ENCODE assay signal across 1 fruit fly cellular context in genomic region chr2L:18319577-18320316, dm6.
TF ChIP-seq lines count a peak whose summit lies in the region.

TSS of gene Fas3 (plus strand) at chr2L:18320102.

TF ChIP-seq in whole organism, embryonic, 481 proteins besides CTCF, POLR2A, EP300 and RAD21 (continued from another document and continues in another):
- TF ChIP-seq CrebB (tag; optimal IDR thresholded peaks at IDR 0.05; lab: Kevin White, UChicago) (peak; percentile 26), trem (tag; optimal IDR thresholded peaks at IDR 0.05; lab: Kevin White, UChicago) (no peak), chif (GFP tag; optimal IDR thresholded peaks at IDR 0.05; lab: Kevin White, UChicago) (no peak), sima (GFP tag; optimal IDR thresholded peaks at IDR 0.05; lab: Kevin White, UChicago) (no peak), fd3F (GFP tag; optimal IDR thresholded peaks at IDR 0.05; lab: Kevin White, UChicago) (no peak), Optix (GFP tag; IDR thresholded peaks at IDR 0.05; lab: Robert Waterston, UW) (no peak), Poxn (GFP tag; IDR thresholded peaks at IDR 0.05; lab: Robert Waterston, UW) (no peak), pb (GFP tag; optimal IDR thresholded peaks at IDR 0.05; lab: Kevin White, UChicago) (peak; percentile 59), Gug (GFP tag; IDR thresholded peaks at IDR 0.05; lab: Robert Waterston, UW) (no peak), sim (GFP tag; IDR thresholded peaks at IDR 0.05; lab: Robert Waterston, UW) (no peak), Fer1 (GFP tag; optimal IDR thresholded peaks at IDR 0.05; lab: Kevin White, UChicago) (peak; percentile 64), CG7357 (GFP tag; IDR thresholded peaks at IDR 0.05; lab: Robert Waterston, UW) (no peak), CG1529 (GFP tag; optimal IDR thresholded peaks at IDR 0.05; lab: Kevin White, UChicago) (peak; percentile 11), toy (GFP tag; IDR thresholded peaks at IDR 0.05; lab: Robert Waterston, UW) (no peak), CG12769 (tag; optimal IDR thresholded peaks at IDR 0.05; lab: Kevin White, UChicago) (peak; percentile 82), CG7963 (GFP tag; IDR thresholded peaks at IDR 0.05; lab: Robert Waterston, UW; ENCODE audit: partially characterized antibody) (no peak), lbe (GFP tag; optimal IDR thresholded peaks at IDR 0.05; lab: Kevin White, UChicago) (no peak), Atf-2 (GFP tag; optimal IDR thresholded peaks at IDR 0.05; lab: Kevin White, UChicago) (no peak), Ssrp (tag; optimal IDR thresholded peaks at IDR 0.05; lab: Kevin White, UChicago) (peak; percentile 1), mld (GFP tag; IDR thresholded peaks at IDR 0.05; lab: Robert Waterston, UW; ENCODE audit: partially characterized antibody) (no peak), fu2 (GFP tag; optimal IDR thresholded peaks at IDR 0.05; lab: Kevin White, UChicago) (no peak), Hey (tag; optimal IDR thresholded peaks at IDR 0.05; lab: Kevin White, UChicago) (no peak), row (GFP tag; IDR thresholded peaks at IDR 0.05; lab: Robert Waterston, UW) (no peak; the same call in 2 of the 3 replicates), PHDP (tag; optimal IDR thresholded peaks at IDR 0.05; lab: Kevin White, UChicago) (peak; percentile 35), Mad (GFP tag; optimal IDR thresholded peaks at IDR 0.05; lab: Kevin White, UChicago) (no peak), CG33557 (GFP tag; optimal IDR thresholded peaks at IDR 0.05; lab: Kevin White, UChicago) (peak; percentile 8), jigr1 (GFP tag; IDR thresholded peaks at IDR 0.05; lab: Robert Waterston, UW) (no peak), Dref (GFP tag; IDR thresholded peaks at IDR 0.05; lab: Robert Waterston, UW) (no peak), so (GFP tag; IDR thresholded peaks at IDR 0.05; lab: Robert Waterston, UW) (peak; percentile 59; the same call in 1 of the 3 replicates), vfl (GFP tag; optimal IDR thresholded peaks at IDR 0.05; lab: Kevin White, UChicago) (no peak), CG7372 (GFP tag; IDR thresholded peaks at IDR 0.05; lab: Robert Waterston, UW) (no peak), lola (GFP tag; optimal IDR thresholded peaks at IDR 0.05; lab: Kevin White, UChicago) (no peak), Sox100B (GFP tag; optimal IDR thresholded peaks at IDR 0.05; lab: Kevin White, UChicago) (no peak), lov (optimal IDR thresholded peaks at IDR 0.05; lab: Kevin White, UChicago) (no peak), lov (GFP tag; IDR thresholded peaks at IDR 0.05; lab: Robert Waterston, UW) (no peak), dm (GFP tag; optimal IDR thresholded peaks at IDR 0.05; lab: Kevin White, UChicago) (no peak), onecut (GFP tag; IDR thresholded peaks at IDR 0.05; lab: Robert Waterston, UW) (no peak; the same call in 1 of the 2 replicates), Nf-YC (tag; optimal IDR thresholded peaks at IDR 0.05; lab: Kevin White, UChicago) (peak; percentile 8), cg (GFP tag; optimal IDR thresholded peaks at IDR 0.05; lab: Kevin White, UChicago) (peak; percentile 66), CG43689 (GFP tag; IDR thresholded peaks at IDR 0.05; lab: Robert Waterston, UW) (no peak), cas (GFP tag; IDR thresholded peaks at IDR 0.05; lab: Robert Waterston, UW) (no peak), slou (GFP tag; optimal IDR thresholded peaks at IDR 0.05; lab: Kevin White, UChicago) (no peak), CG32772 (GFP tag; IDR thresholded peaks at IDR 0.05; lab: Robert Waterston, UW) (no peak), slbo (GFP tag; IDR thresholded peaks at IDR 0.05; lab: Robert Waterston, UW) (0 out of 2 replicates have a peak, but pooled peaks have one; percentile 7), CG13296 (GFP tag; optimal IDR thresholded peaks at IDR 0.05; lab: Kevin White, UChicago) (peak; percentile 45), CG15269 (tag; optimal IDR thresholded peaks at IDR 0.05; lab: Kevin White, UChicago) (peak; percentile 6), Rfx (GFP tag; IDR thresholded peaks at IDR 0.05; lab: Robert Waterston, UW) (peak; percentile 32; the same call in 1 of the 2 replicates), ATbp (GFP tag; optimal IDR thresholded peaks at IDR 0.05; lab: Kevin White, UChicago) (no peak), tll (GFP tag; optimal IDR thresholded peaks at IDR 0.05; lab: Kevin White, UChicago) (no peak), Blimp-1 (GFP tag; optimal IDR thresholded peaks at IDR 0.05; lab: Kevin White, UChicago) (peak; percentile 28), Nf-YB (GFP tag; optimal IDR thresholded peaks at IDR 0.05; lab: Kevin White, UChicago) (peak; percentile 7), Hr3 (GFP tag; optimal IDR thresholded peaks at IDR 0.05; lab: Kevin White, UChicago) (no peak), Hr39 (optimal IDR thresholded peaks at IDR 0.05; lab: Kevin White, UChicago) (no peak), CG15514 (GFP tag; optimal IDR thresholded peaks at IDR 0.05; lab: Kevin White, UChicago) (peak; percentile 47), CHES-1-like (GFP tag; optimal IDR thresholded peaks at IDR 0.05; lab: Kevin White, UChicago) (peak; percentile 20), rib (GFP tag; IDR thresholded peaks at IDR 0.05; lab: Robert Waterston, UW) (0 out of 2 replicates have a peak, but pooled peaks have one; percentile 19), gfzf (GFP tag; optimal IDR thresholded peaks at IDR 0.05; lab: Kevin White, UChicago) (no peak), gro (GFP tag; optimal IDR thresholded peaks at IDR 0.05; lab: Kevin White, UChicago) (peak; percentile 56), her (GFP tag; optimal IDR thresholded peaks at IDR 0.05; lab: Kevin White, UChicago) (peak; percentile 57), Sox102F (GFP tag; optimal IDR thresholded peaks at IDR 0.05; lab: Kevin White, UChicago) (peak; percentile 42), chn (GFP tag; optimal IDR thresholded peaks at IDR 0.05; lab: Kevin White, UChicago) (no peak), CG3995 (GFP tag; optimal IDR thresholded peaks at IDR 0.05; lab: Kevin White, UChicago) (no peak), CG5245 (GFP tag; optimal IDR thresholded peaks at IDR 0.05; lab: Kevin White, UChicago) (no peak), CG8765 (GFP tag; IDR thresholded peaks at IDR 0.05; lab: Robert Waterston, UW) (no peak), CG7786 (GFP tag; optimal IDR thresholded peaks at IDR 0.05; lab: Kevin White, UChicago) (no peak), emc (GFP tag; optimal IDR thresholded peaks at IDR 0.05; lab: Kevin White, UChicago) (no peak), unpg (GFP tag; optimal IDR thresholded peaks at IDR 0.05; lab: Kevin White, UChicago) (peak; percentile 25), fd96Cb (tag; optimal IDR thresholded peaks at IDR 0.05; lab: Kevin White, UChicago) (no peak), Hr51 (GFP tag; optimal IDR thresholded peaks at IDR 0.05; lab: Kevin White, UChicago) (no peak), H2.0 (GFP tag; IDR thresholded peaks at IDR 0.05; lab: Robert Waterston, UW) (no peak), CG1603 (tag; optimal IDR thresholded peaks at IDR 0.05; lab: Kevin White, UChicago) (peak; percentile 34), CG8089 (GFP tag; optimal IDR thresholded peaks at IDR 0.05; lab: Kevin White, UChicago) (no peak), knrl (GFP tag; IDR thresholded peaks at IDR 0.05; lab: Robert Waterston, UW; ENCODE audit: partially characterized antibody) (peak; percentile 46; the same call in 2 of the 3 replicates), wek (GFP tag; optimal IDR thresholded peaks at IDR 0.05; lab: Kevin White, UChicago) (peak; percentile 51), NFAT (GFP tag; IDR thresholded peaks at IDR 0.05; lab: Robert Waterston, UW) (no peak), CG4820 (GFP tag; optimal IDR thresholded peaks at IDR 0.05; lab: Kevin White, UChicago) (no peak), gce (GFP tag; IDR thresholded peaks at IDR 0.05; lab: Robert Waterston, UW) (peak; percentile 52; the same call in 1 of the 3 replicates), CG11695 (GFP tag; IDR thresholded peaks at IDR 0.05; lab: Robert Waterston, UW) (0 out of 3 replicates have a peak, but pooled peaks have one; percentile 7), CG3847 (GFP tag; IDR thresholded peaks at IDR 0.05; lab: Robert Waterston, UW) (no peak), aop (GFP tag; IDR thresholded peaks at IDR 0.05; lab: Robert Waterston, UW) (no peak), CG8478 (optimal IDR thresholded peaks at IDR 0.05; lab: Kevin White, UChicago) (no peak), caup (GFP tag; optimal IDR thresholded peaks at IDR 0.05; lab: Kevin White, UChicago; ENCODE audit: severe bottlenecking) (peak; percentile 59), CG3838 (GFP tag; optimal IDR thresholded peaks at IDR 0.05; lab: Kevin White, UChicago) (no peak), HLH4C (GFP tag; IDR thresholded peaks at IDR 0.05; lab: Robert Waterston, UW; ENCODE audit: partially characterized antibody) (no peak; the same call in 2 of the 3 replicates), kah (GFP tag; optimal IDR thresholded peaks at IDR 0.05; lab: Kevin White, UChicago) (no peak), CG10979 (tag; optimal IDR thresholded peaks at IDR 0.05; lab: Kevin White, UChicago) (peak; percentile 9), CG10274 (GFP tag; optimal IDR thresholded peaks at IDR 0.05; lab: Kevin White, UChicago) (no peak), CG14441 (GFP tag; IDR thresholded peaks at IDR 0.05; lab: Robert Waterston, UW) (no peak), Xrp1 (GFP tag; IDR thresholded peaks at IDR 0.05; lab: Robert Waterston, UW) (no peak), amos (GFP tag; IDR thresholded peaks at IDR 0.05; lab: Robert Waterston, UW; ENCODE audit: partially characterized antibody) (peak; percentile 41; the same call in 1 of the 2 replicates), CG42726 (GFP tag; IDR thresholded peaks at IDR 0.05; lab: Robert Waterston, UW; ENCODE audit: partially characterized antibody) (peak; percentile 51; the same call in 1 of the 2 replicates), seq (GFP tag; IDR thresholded peaks at IDR 0.05; lab: Robert Waterston, UW) (no peak), CG30020 (tag; optimal IDR thresholded peaks at IDR 0.05; lab: Kevin White, UChicago) (no peak), CG8388 (GFP tag; optimal IDR thresholded peaks at IDR 0.05; lab: Kevin White, UChicago) (peak; percentile 21), bcd (GFP tag; optimal IDR thresholded peaks at IDR 0.05; lab: Kevin White, UChicago) (no peak), crol (GFP tag; IDR thresholded peaks at IDR 0.05; lab: Robert Waterston, UW) (no peak; the same call in 1 of the 2 replicates), CG4730 (GFP tag; IDR thresholded peaks at IDR 0.05; lab: Robert Waterston, UW) (no peak), Fer3 (tag; optimal IDR thresholded peaks at IDR 0.05; lab: Kevin White, UChicago) (no peak), Jarid2 (GFP tag; optimal IDR thresholded peaks at IDR 0.05; lab: Kevin White, UChicago) (peak; percentile 98), tio (GFP tag; optimal IDR thresholded peaks at IDR 0.05; lab: Kevin White, UChicago) (no peak), Oli (tag; optimal IDR thresholded peaks at IDR 0.05; lab: Kevin White, UChicago) (no peak), ro (GFP tag; IDR thresholded peaks at IDR 0.05; lab: Robert Waterston, UW) (no peak), CG10565 (GFP tag; optimal IDR thresholded peaks at IDR 0.05; lab: Kevin White, UChicago) (no peak), E2f2 (GFP tag; IDR thresholded peaks at IDR 0.05; lab: Robert Waterston, UW) (0 out of 2 replicates have a peak, but pooled peaks have one; percentile 22), sd (tag; optimal IDR thresholded peaks at IDR 0.05; lab: Kevin White, UChicago) (peak; percentile 81), usp (GFP tag; optimal IDR thresholded peaks at IDR 0.05; lab: Kevin White, UChicago) (no peak), shn (GFP tag; optimal IDR thresholded peaks at IDR 0.05; lab: Kevin White, UChicago) (peak; percentile 4), ttk (GFP tag; IDR thresholded peaks at IDR 0.05; lab: Robert Waterston, UW) (no peak), CG13123 (GFP tag; optimal IDR thresholded peaks at IDR 0.05; lab: Kevin White, UChicago) (no peak), CG33213 (GFP tag; optimal IDR thresholded peaks at IDR 0.05; lab: Kevin White, UChicago) (peak; percentile 32), pita (GFP tag; optimal IDR thresholded peaks at IDR 0.05; lab: Kevin White, UChicago) (no peak), zen (tag; optimal IDR thresholded peaks at IDR 0.05; lab: Kevin White, UChicago) (no peak), run (tag; optimal IDR thresholded peaks at IDR 0.05; lab: Kevin White, UChicago) (peak; percentile 2), sisA (GFP tag; IDR thresholded peaks at IDR 0.05; lab: Robert Waterston, UW) (no peak), dan (GFP tag; IDR thresholded peaks at IDR 0.05; lab: Robert Waterston, UW) (no peak), pan (optimal IDR thresholded peaks at IDR 0.05; lab: Kevin White, UChicago) (no peak), pan (GFP tag; optimal IDR thresholded peaks at IDR 0.05 in 1 of 2, IDR thresholded peaks at IDR 0.05 in 1 of 2) (peak in 1 of 2 experiments; percentile 29), CG11696 (GFP tag; IDR thresholded peaks at IDR 0.05; lab: Robert Waterston, UW) (no peak), CG13424 (tag; optimal IDR thresholded peaks at IDR 0.05; lab: Kevin White, UChicago) (no peak), jing (GFP tag; optimal IDR thresholded peaks at IDR 0.05; lab: Kevin White, UChicago) (peak; percentile 2), CG4328 (GFP tag; optimal IDR thresholded peaks at IDR 0.05; lab: Kevin White, UChicago) (no peak), Drgx (GFP tag; IDR thresholded peaks at IDR 0.05; lab: Robert Waterston, UW) (peak; percentile 46; the same call in 1 of the 2 replicates), Tbp (GFP tag; optimal IDR thresholded peaks at IDR 0.05; lab: Kevin White, UChicago) (no peak), CG9876 (GFP tag; optimal IDR thresholded peaks at IDR 0.05; lab: Kevin White, UChicago) (no peak), D19B (GFP tag; optimal IDR thresholded peaks at IDR 0.05; lab: Kevin White, UChicago) (peak; percentile 15), CG2199 (GFP tag; IDR thresholded peaks at IDR 0.05; lab: Robert Waterston, UW) (peak; percentile 97), Asciz (GFP tag; optimal IDR thresholded peaks at IDR 0.05; lab: Kevin White, UChicago) (no peak), ci (GFP tag; IDR thresholded peaks at IDR 0.05; lab: Robert Waterston, UW) (peak; percentile 81), CG4424 (GFP tag; optimal IDR thresholded peaks at IDR 0.05; lab: Kevin White, UChicago) (peak; percentile 44), exex (tag; optimal IDR thresholded peaks at IDR 0.05; lab: Kevin White, UChicago) (peak; percentile 16), CG18599 (GFP tag; optimal IDR thresholded peaks at IDR 0.05; lab: Kevin White, UChicago) (peak; percentile 64), CG17359 (tag; optimal IDR thresholded peaks at IDR 0.05; lab: Kevin White, UChicago) (no peak), CG1024 (GFP tag; IDR thresholded peaks at IDR 0.05; lab: Robert Waterston, UW) (0 out of 2 replicates have a peak, but pooled peaks have one; percentile 36), CG17912 (GFP tag; optimal IDR thresholded peaks at IDR 0.05; lab: Kevin White, UChicago) (no peak)
